Fruit fly (Drosophila melanogaster): ENCODE measurements around the gene Ugt36A1.
A peak's percentile ranks its signal among the peaks of the same experiment; 100 is the strongest.

Gene Ugt36A1

DNA sequence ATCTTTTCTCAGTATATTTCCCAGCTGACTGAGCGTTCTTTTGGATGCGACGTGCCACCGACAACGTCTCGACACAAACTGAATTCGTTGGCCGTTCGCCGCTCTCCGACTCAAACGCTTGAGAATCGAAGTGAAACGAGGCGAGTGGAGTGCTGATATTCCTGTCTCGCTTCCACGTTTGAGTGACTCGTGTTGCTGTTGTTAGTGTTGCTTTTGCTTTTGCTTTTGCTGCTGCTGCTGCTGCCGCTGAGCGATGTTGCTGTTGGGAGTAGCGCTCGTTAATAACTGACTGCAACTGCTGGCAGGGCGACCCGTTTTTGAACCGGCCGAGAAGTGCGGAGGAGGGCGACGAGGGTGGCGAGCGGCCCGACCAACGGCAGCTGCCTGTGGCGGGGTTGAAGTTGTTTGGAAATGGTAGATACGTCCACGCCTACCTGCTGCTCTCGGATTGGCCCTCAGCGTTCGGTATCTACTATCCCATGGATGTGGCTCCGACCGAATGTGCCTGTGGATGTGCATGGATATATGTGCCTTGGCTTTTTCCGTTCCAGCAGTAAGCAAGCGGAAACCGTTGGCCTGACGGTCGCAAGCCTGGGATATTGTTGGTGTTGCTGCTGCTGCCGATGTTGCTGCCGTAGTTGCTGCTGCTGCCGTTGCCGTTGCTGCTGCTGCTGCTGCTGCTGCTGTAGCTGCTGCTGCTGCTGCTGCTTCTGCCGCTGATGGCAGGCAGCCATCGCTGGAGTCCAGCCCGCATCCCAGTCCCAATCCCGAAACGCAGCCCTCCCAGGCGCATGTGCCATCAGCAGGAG lies 12.2 kb upstream of the Ugt36A1 start, which contains the start of gene odd (continued):
- TF ChIP-seq CG1233 (GFP tag; optimal IDR thresholded peaks at IDR 0.05) (no peak), Myb (GFP tag; optimal IDR thresholded peaks at IDR 0.05) (no peak), Nf-YC (tag; optimal IDR thresholded peaks at IDR 0.05) (peak; percentile 99), z (GFP tag; IDR thresholded peaks at IDR 0.05) (peak; percentile 100), CG17328 (GFP tag; IDR thresholded peaks at IDR 0.05) (0 out of 2 replicates have a peak, but pooled peaks have one; percentile 12), zen (tag; optimal IDR thresholded peaks at IDR 0.05) (peak; percentile 39), ttk (GFP tag; IDR thresholded peaks at IDR 0.05) (peak; percentile 63), Trl (optimal IDR thresholded peaks at IDR 0.05) (peak; percentile 35 to 36), Trl (GFP tag; optimal IDR thresholded peaks at IDR 0.05) (no peak), CG15073 (GFP tag; optimal IDR thresholded peaks at IDR 0.05) (no peak), CG15479 (GFP tag; optimal IDR thresholded peaks at IDR 0.05) (peak; percentile 15), Nf-YA (GFP tag; IDR thresholded peaks at IDR 0.05) (peak; percentile 90; the same call in 1 of the 2 replicates)

DNA sequence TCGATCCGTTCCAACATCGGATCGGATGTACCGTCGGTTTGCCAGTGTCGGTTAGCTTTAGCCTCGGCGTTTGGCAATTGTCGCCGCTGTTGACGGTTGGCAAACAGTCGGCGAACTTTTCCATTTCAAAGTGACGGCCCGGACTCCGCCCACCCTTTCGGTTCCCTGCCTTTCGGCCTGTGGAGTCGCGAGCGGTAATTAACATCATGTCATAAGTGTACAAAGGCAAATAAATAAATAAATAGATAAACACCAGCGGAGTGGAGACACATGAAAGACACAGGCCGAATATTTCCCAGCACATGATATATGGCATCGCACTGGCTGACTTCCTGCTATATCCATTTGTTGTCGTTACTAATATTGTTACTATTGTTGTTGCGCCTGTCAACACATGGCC lies 10.1 kb upstream of the Ugt36A1 start:
- TF ChIP-seq chm (GFP tag; IDR thresholded peaks at IDR 0.05) (no peak), twi (tag; optimal IDR thresholded peaks at IDR 0.05) (peak; percentile 88), chif (GFP tag; optimal IDR thresholded peaks at IDR 0.05) (no peak), Neu2 (GFP tag; optimal IDR thresholded peaks at IDR 0.05; ENCODE audit: borderline replicate concordance) (no peak), Chrac-16 (GFP tag; optimal IDR thresholded peaks at IDR 0.05) (no peak), CG16779 (GFP tag; IDR thresholded peaks at IDR 0.05) (no peak), odd (GFP tag; optimal IDR thresholded peaks at IDR 0.05) (peak; percentile 55), luna (GFP tag; optimal IDR thresholded peaks at IDR 0.05) (no peak), sob (GFP tag; IDR thresholded peaks at IDR 0.05) (0 out of 2 replicates have a peak, but pooled peaks have one; percentile 21), Kr (GFP tag; optimal IDR thresholded peaks at IDR 0.05) (peak; percentile 49), Med (GFP tag) (peak; percentile 15), NFAT (GFP tag; IDR thresholded peaks at IDR 0.05) (0 out of 2 replicates have a peak, but pooled peaks have one; percentile 5), CG6791 (GFP tag; IDR thresholded peaks at IDR 0.05; ENCODE audit: partially characterized antibody) (no peak)

DNA sequence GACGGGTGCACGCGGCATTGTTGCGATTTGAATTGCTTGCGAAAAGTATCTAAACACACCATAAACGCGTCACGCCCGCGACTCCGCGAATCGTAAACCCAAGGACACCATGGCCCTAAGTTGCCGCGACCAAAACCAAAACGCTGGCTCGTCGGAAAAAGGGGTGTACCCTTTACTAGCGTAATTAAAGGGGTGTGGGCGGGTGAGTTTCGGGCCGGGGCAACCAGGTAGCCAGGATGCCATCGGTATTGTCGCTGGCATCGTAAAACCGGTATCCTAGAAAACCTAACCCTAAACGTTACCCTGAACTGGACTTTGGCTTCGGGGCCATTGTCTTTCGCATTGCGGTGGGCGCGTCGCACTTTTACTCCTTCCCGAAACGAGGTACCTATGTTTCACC lies 8.3 kb upstream of the Ugt36A1 start:
- TF ChIP-seq sr (GFP tag; IDR thresholded peaks at IDR 0.05): no peak
- no peak for TF ChIP-seq Max (GFP tag; optimal IDR thresholded peaks at IDR 0.05)
- TF ChIP-seq Kr (GFP tag; optimal IDR thresholded peaks at IDR 0.05): peak; percentile 72
- TF ChIP-seq zen (tag; optimal IDR thresholded peaks at IDR 0.05): peak; percentile 50
- peak; percentile 32 for TF ChIP-seq CG7271 (tag; optimal IDR thresholded peaks at IDR 0.05)
- no peak for TF ChIP-seq kni (GFP tag; optimal IDR thresholded peaks at IDR 0.05)
- TF ChIP-seq slp2 (GFP tag; optimal IDR thresholded peaks at IDR 0.05): no peak
- no peak for TF ChIP-seq croc (GFP tag; conservative IDR thresholded peaks at IDR 0.05)
- no peak for TF ChIP-seq maf-S (GFP tag; optimal IDR thresholded peaks at IDR 0.05)
- no peak for TF ChIP-seq CG9609 (GFP tag; optimal IDR thresholded peaks at IDR 0.05)
- TF ChIP-seq Hmr (GFP tag; optimal IDR thresholded peaks at IDR 0.05): no peak
- no peak for TF ChIP-seq bigmax (GFP tag; optimal IDR thresholded peaks at IDR 0.05)
- no peak for TF ChIP-seq CG12942 (GFP tag; optimal IDR thresholded peaks at IDR 0.05)
- peak in 1 of 2 experiments; percentile 96 for TF ChIP-seq tll (GFP tag; optimal IDR thresholded peaks at IDR 0.05)
- no peak for TF ChIP-seq salm (tag; optimal IDR thresholded peaks at IDR 0.05)
- no peak for TF ChIP-seq CG11247 (GFP tag; IDR thresholded peaks at IDR 0.05)
- peak; percentile 11 for TF ChIP-seq pros (GFP tag; optimal IDR thresholded peaks at IDR 0.05)
- peak; percentile 89 for TF ChIP-seq cad (GFP tag; optimal IDR thresholded peaks at IDR 0.05)
- peak; percentile 66 for TF ChIP-seq D (optimal IDR thresholded peaks at IDR 0.05)
- TF ChIP-seq D (GFP tag; optimal IDR thresholded peaks at IDR 0.05): no peak
